Fruit fly (Drosophila melanogaster) whole organism: ENCODE results near the gene CG15211.

Source experiments
- CG8478 ChIP-seq: fragments of >200 bp; optimal IDR thresholded peaks from 2 replicates; lab custom pipeline; 2018; ENCODE audit warnings: inconsistent platforms
- usp ChIP-seq: fragments of >200 bp; optimal IDR thresholded peaks from 2 replicates; lab custom pipeline; 2017; ENCODE audit warnings: missing biosample characterization, missing genetic modification characterization, mixed read lengths

dm6 chrX:10820741-10821140, 48.4 kb downstream of the CG15211 start:
- TF ChIP-seq CG8478 (lab: Kevin White, UChicago) (no peak), usp (GFP tag; lab: Kevin White, UChicago) (no peak)
